Fruit fly (Drosophila melanogaster) Kc167 (cell line): ENCODE results near the gene CG42714.

Experiments used
- Sin3A ChIP-seq: fragments of >200 bp; optimal IDR thresholded peaks from 2 replicates; lab custom pipeline; 2018; ENCODE audit warnings: missing external identifiers
- h ChIP-seq: fragments of >200 bp; optimal IDR thresholded peaks from 3 replicates; lab custom pipeline; 2018; ENCODE audit warnings: missing external identifiers
- insv ChIP-seq: fragments of >200 bp; optimal IDR thresholded peaks from 3 replicates; lab custom pipeline; 2018; ENCODE audit warnings: missing external identifiers
- psq ChIP-seq: fragments of >200 bp; optimal IDR thresholded peaks from 2 replicates; lab custom pipeline; 2017; ENCODE audit warnings: missing external identifiers
- ttk ChIP-seq: sonication (Bioruptor generic); optimal IDR thresholded peaks from 2 replicates; lab custom pipeline; 2017; ENCODE audit warnings: missing external identifiers

dm6 chr3L:6232261-6232660 is 1.6 kb downstream of the CG42714 start, which contains the start of gene CG13299:
- TF ChIP-seq ttk (lab: Kevin White, UChicago) (no peak), insv (no peak), psq (lab: Kevin White, UChicago) (no peak), Sin3A (lab: Kevin White, UChicago) (no peak), h (lab: Kevin White, UChicago) (no peak)
